Worm (Caenorhabditis elegans): ENCODE results near the gene irld-4.

ce11 chrIV:14586759-14587158, 46.1 kb upstream of the irld-4 start:
- TF ChIP-seq pax-3 (tag; optimal IDR thresholded peaks at IDR 0.05), result no peak
- TF ChIP-seq sox-4 (tag; optimal IDR thresholded peaks at IDR 0.05), result no peak
- TF ChIP-seq ama-1 (optimal IDR thresholded peaks at IDR 0.05), result no peak
- TF ChIP-seq nhr-237 (tag; optimal IDR thresholded peaks at IDR 0.05), result no peak
- TF ChIP-seq unc-98 (GFP tag; IDR thresholded peaks at IDR 0.05), result no peak
- no peak for TF ChIP-seq nhr-77 (tag; optimal IDR thresholded peaks at IDR 0.05)
- TF ChIP-seq unc-62 (GFP tag; optimal IDR thresholded peaks at IDR 0.05), result no peak
- no peak for TF ChIP-seq nhr-47 (tag; optimal IDR thresholded peaks at IDR 0.05)
- no peak for TF ChIP-seq nhr-12 (tag; optimal IDR thresholded peaks at IDR 0.05)

Data from whole organism, L1 larva.